Fruit fly (Drosophila melanogaster) whole organism, embryonic: ENCODE results near the gene Ac78C.

Experiments
- Aef1 ChIP-seq: fragments of 200-800 bp; sonication (Bioruptor generic); IDR thresholded peaks from 3 replicates; pipeline ENCODE4 v1.3.6; 2022; ENCODE audit warnings: missing biosample characterization, missing genetic modification characterization
- Asciz ChIP-seq: fragments of 200-800 bp; sonication (Bioruptor generic); optimal IDR thresholded peaks from 2 replicates; lab custom pipeline; 2017; ENCODE audit warnings: missing biosample characterization, mild to moderate bottlenecking, missing genetic modification characterization, missing genetic modification reagents
- B-H1 ChIP-seq: fragments of 200-800 bp; sonication (Bioruptor generic); IDR thresholded peaks from 3 replicates; pipeline ENCODE4 v1.3.6; 2022; ENCODE audit warnings: missing biosample characterization, missing genetic modification characterization
- CG10147 ChIP-seq: fragments of 200-800 bp; sonication (Bioruptor generic); optimal IDR thresholded peaks from 2 replicates; lab custom pipeline; 2019; ENCODE audit warnings: missing biosample characterization, mild to moderate bottlenecking, missing genetic modification characterization, moderate library complexity
- CG10462 ChIP-seq: fragments of 200-800 bp; sonication (Bioruptor generic); optimal IDR thresholded peaks from 2 replicates; lab custom pipeline; 2016; ENCODE audit warnings: missing biosample characterization, missing genetic modification characterization
- CG12391 ChIP-seq: fragments of 200-800 bp; sonication (Bioruptor generic); optimal IDR thresholded peaks from 3 replicates; lab custom pipeline; 2018; ENCODE audit warnings: missing biosample characterization, mild to moderate bottlenecking, missing genetic modification characterization, moderate library complexity
- CG17802 ChIP-seq: fragments of 200-800 bp; sonication (Bioruptor generic); optimal IDR thresholded peaks from 2 replicates; lab custom pipeline; 2018; ENCODE audit warnings: missing biosample characterization, mild to moderate bottlenecking, missing genetic modification characterization, moderate library complexity
- CG2199 ChIP-seq: fragments of 200-800 bp; sonication (Bioruptor generic); IDR thresholded peaks from 3 replicates; pipeline ENCODE4 v1.3.6; 2022; ENCODE audit warnings: missing biosample characterization, missing genetic modification characterization
- CG2889 ChIP-seq: fragments of 200-800 bp; sonication (Bioruptor generic); IDR thresholded peaks from 3 replicates; pipeline ENCODE4 v1.3.6; 2022; ENCODE audit warnings: missing biosample characterization, missing genetic modification characterization
- CG32532 ChIP-seq: fragments of 200-800 bp; sonication (Bioruptor generic); IDR thresholded peaks from 2 replicates; pipeline ENCODE4 v1.3.6; 2022; ENCODE audit warnings: missing biosample characterization, missing genetic modification characterization
- CG33213 ChIP-seq: fragments of 200-800 bp; sonication (Bioruptor generic); optimal IDR thresholded peaks from 3 replicates; lab custom pipeline; 2016; ENCODE audit warnings: missing biosample characterization, missing genetic modification characterization
- CG4360 ChIP-seq: fragments of 200-800 bp; sonication (Bioruptor generic); IDR thresholded peaks from 2 replicates; pipeline ENCODE4 v1.3.6; 2022; ENCODE audit warnings: missing biosample characterization, missing genetic modification characterization
- CG4424 ChIP-seq: fragments of 200-800 bp; sonication (Bioruptor generic); optimal IDR thresholded peaks from 3 replicates; lab custom pipeline; 2016; ENCODE audit warnings: missing biosample characterization, missing genetic modification characterization
- CG5180 ChIP-seq: fragments of 200-800 bp; sonication (Bioruptor generic); optimal IDR thresholded peaks from 3 replicates; lab custom pipeline; 2017; ENCODE audit warnings: missing biosample characterization, missing genetic modification characterization, mild to moderate bottlenecking, moderate library complexity, missing genetic modification reagents
- CG6654 ChIP-seq: fragments of 200-800 bp; sonication (Bioruptor generic); optimal IDR thresholded peaks from 2 replicates; lab custom pipeline; 2017; ENCODE audit warnings: missing biosample characterization, mild to moderate bottlenecking, missing genetic modification characterization
- CG7928 ChIP-seq: fragments of 200-800 bp; sonication (Bioruptor generic); optimal IDR thresholded peaks from 2 replicates; lab custom pipeline; 2017; ENCODE audit warnings: missing biosample characterization, mild to moderate bottlenecking, missing genetic modification characterization
- CTCF ChIP-seq: fragments of 200-800 bp; sonication (Bioruptor generic); optimal IDR thresholded peaks from 2 replicates; lab custom pipeline; 2017; ENCODE audit warnings: missing biosample characterization, mild to moderate bottlenecking, missing genetic modification characterization, moderate library complexity
- Dll ChIP-seq: fragments of 200-800 bp; sonication (Bioruptor generic); IDR thresholded peaks from 4 replicates; pipeline ENCODE4 v1.3.6; 2022; ENCODE audit warnings: missing biosample characterization, missing genetic modification characterization; ENCODE audit not compliant: partially characterized antibody
- E2f2 ChIP-seq: fragments of 200-800 bp; sonication (Bioruptor generic); IDR thresholded peaks from 2 replicates; pipeline ENCODE4 v1.3.6; 2022; ENCODE audit warnings: missing biosample characterization, missing genetic modification characterization
- GATAe ChIP-seq: fragments of 200-800 bp; sonication (Bioruptor generic); conservative IDR thresholded peaks from 2 replicates; pipeline ENCODE4 v1.3.6; 2022; ENCODE audit warnings: missing biosample characterization, missing genetic modification characterization
- H2.0 ChIP-seq: fragments of 200-800 bp; sonication (Bioruptor generic); IDR thresholded peaks from 2 replicates; pipeline ENCODE4 v1.3.6; 2022; ENCODE audit warnings: missing biosample characterization, missing genetic modification characterization
- HLH54F ChIP-seq: fragments of 200-800 bp; sonication (Bioruptor generic); optimal IDR thresholded peaks from 3 replicates; lab custom pipeline; 2016; ENCODE audit warnings: missing biosample characterization, missing genetic modification characterization
- HLHmδ ChIP-seq: fragments of 200-800 bp; sonication (Bioruptor generic); optimal IDR thresholded peaks from 2 replicates; lab custom pipeline; 2018; ENCODE audit warnings: missing biosample characterization, mild to moderate bottlenecking, missing genetic modification characterization, moderate library complexity
- Hr3 ChIP-seq: fragments of 200-800 bp; sonication (Bioruptor generic); optimal IDR thresholded peaks from 3 replicates; lab custom pipeline; 2016; ENCODE audit warnings: missing biosample characterization, missing genetic modification characterization
- Lim3 ChIP-seq: fragments of 200-800 bp; sonication (Bioruptor generic); IDR thresholded peaks from 2 replicates; pipeline ENCODE4 v1.3.6; 2022; ENCODE audit warnings: missing biosample characterization, missing genetic modification characterization
- MESR4 ChIP-seq: fragments of 200-800 bp; sonication (Bioruptor generic); optimal IDR thresholded peaks from 2 replicates; lab custom pipeline; 2018; ENCODE audit warnings: missing biosample characterization, mild to moderate bottlenecking, missing genetic modification characterization, moderate library complexity
- Nf-YB ChIP-seq: fragments of 200-800 bp; sonication (Bioruptor generic); optimal IDR thresholded peaks from 3 replicates; lab custom pipeline; 2019; ENCODE audit warnings: missing biosample characterization, mild to moderate bottlenecking, missing genetic modification characterization, moderate library complexity
- Nf-YC ChIP-seq: fragments of 200-800 bp; optimal IDR thresholded peaks from 3 replicates; lab custom pipeline; 2019; ENCODE audit warnings: missing biosample characterization, mild to moderate bottlenecking, missing genetic modification characterization, moderate library complexity
- Oaz ChIP-seq: fragments of 200-800 bp; sonication (Bioruptor generic); IDR thresholded peaks from 2 replicates; pipeline ENCODE4 v1.3.6; 2022; ENCODE audit warnings: missing biosample characterization, missing genetic modification characterization
- Rfx ChIP-seq: fragments of 200-800 bp; sonication (Bioruptor generic); IDR thresholded peaks from 2 replicates; pipeline ENCODE4 v1.3.6; 2022; ENCODE audit warnings: missing biosample characterization, missing genetic modification characterization
- Sin3A ChIP-seq: fragments of >200 bp; optimal IDR thresholded peaks from 2 replicates; lab custom pipeline; 2018
- Usf ChIP-seq: fragments of 200-800 bp; sonication (Bioruptor generic); optimal IDR thresholded peaks from 2 replicates; lab custom pipeline; 2017; ENCODE audit warnings: missing genotype, missing biosample characterization, missing genetic modification characterization
- bbx ChIP-seq: fragments of 200-800 bp; sonication (Bioruptor generic); IDR thresholded peaks from 2 replicates; pipeline ENCODE4 v1.3.6; 2022; ENCODE audit warnings: missing biosample characterization, missing genetic modification characterization; ENCODE audit not compliant: partially characterized antibody
- br ChIP-seq: fragments of >200 bp; optimal IDR thresholded peaks from 2 replicates; lab custom pipeline; 2017
- chinmo ChIP-seq: fragments of 200-800 bp; sonication (Bioruptor generic); IDR thresholded peaks from 4 replicates; pipeline ENCODE4 v1.3.6; 2022; ENCODE audit warnings: missing biosample characterization, missing genetic modification characterization; ENCODE audit not compliant: partially characterized antibody
- chm ChIP-seq: fragments of 200-800 bp; sonication (Bioruptor generic); IDR thresholded peaks from 2 replicates; pipeline ENCODE4 v1.3.6; 2022; ENCODE audit warnings: missing biosample characterization, missing genetic modification characterization
- crc ChIP-seq: fragments of 200-800 bp; sonication (Bioruptor generic); optimal IDR thresholded peaks from 2 replicates; lab custom pipeline; 2016; ENCODE audit warnings: missing biosample characterization, missing genetic modification characterization
- croc ChIP-seq: fragments of 200-800 bp; sonication (Bioruptor generic); conservative IDR thresholded peaks from 3 replicates; pipeline ENCODE4 v1.3.6; 2022; ENCODE audit warnings: missing biosample characterization, missing genetic modification characterization
- fd102C ChIP-seq: fragments of 200-800 bp; sonication (Bioruptor generic); optimal IDR thresholded peaks from 2 replicates; lab custom pipeline; 2018; ENCODE audit warnings: missing biosample characterization, mild to moderate bottlenecking, missing genetic modification characterization, moderate library complexity
- her ChIP-seq: fragments of 200-800 bp; sonication (Bioruptor generic); optimal IDR thresholded peaks from 2 replicates; lab custom pipeline; 2016; ENCODE audit warnings: missing biosample characterization, missing genetic modification characterization
- insv ChIP-seq, 2 experiments: fragments of 200-800 bp; sonication (Bioruptor generic); optimal IDR thresholded peaks; 3 replicates each; lab custom pipeline; 2016 to 2018; ENCODE audit warnings: missing biosample characterization in 2 of 2, missing genetic modification characterization in 2 of 2
- inv ChIP-seq: fragments of 200-800 bp; sonication (Bioruptor generic); IDR thresholded peaks from 2 replicates; pipeline ENCODE4 v1.3.6; 2022; ENCODE audit warnings: missing biosample characterization, missing genetic modification characterization; ENCODE audit not compliant: partially characterized antibody
- knrl ChIP-seq: fragments of 200-800 bp; sonication (Bioruptor generic); IDR thresholded peaks from 3 replicates; pipeline ENCODE4 v1.3.6; 2022; ENCODE audit warnings: missing biosample characterization, missing genetic modification characterization; ENCODE audit not compliant: partially characterized antibody
- nmo ChIP-seq: fragments of 200-800 bp; sonication (Bioruptor generic); optimal IDR thresholded peaks from 2 replicates; lab custom pipeline; 2018; ENCODE audit warnings: missing biosample characterization, mild to moderate bottlenecking, missing genetic modification characterization, moderate library complexity
- pb ChIP-seq: fragments of 200-800 bp; sonication (Bioruptor generic); optimal IDR thresholded peaks from 3 replicates; lab custom pipeline; 2016; ENCODE audit warnings: missing biosample characterization, missing genetic modification characterization
- rib ChIP-seq: fragments of 200-800 bp; sonication (Bioruptor generic); IDR thresholded peaks from 2 replicates; pipeline ENCODE4 v1.3.6; 2022; ENCODE audit warnings: missing biosample characterization, missing genetic modification characterization
- sqz ChIP-seq: fragments of 200-800 bp; sonication (Bioruptor generic); optimal IDR thresholded peaks from 3 replicates; lab custom pipeline; 2018; ENCODE audit warnings: missing biosample characterization, mild to moderate bottlenecking, missing genetic modification characterization
- stwl ChIP-seq: fragments of 200-800 bp; sonication (Bioruptor generic); optimal IDR thresholded peaks from 3 replicates; lab custom pipeline; 2018; ENCODE audit warnings: missing biosample characterization, mild to moderate bottlenecking, missing genetic modification characterization, moderate library complexity
- sug ChIP-seq: fragments of 200-800 bp; optimal IDR thresholded peaks from 2 replicates; lab custom pipeline; 2019; ENCODE audit warnings: missing biosample characterization, mild to moderate bottlenecking, missing genetic modification characterization, moderate library complexity
- ttk ChIP-seq: fragments of 200-800 bp; sonication (Bioruptor generic); IDR thresholded peaks from 2 replicates; pipeline ENCODE4 v2.1.2; 2022; ENCODE audit warnings: missing biosample characterization, missing genetic modification characterization
- z ChIP-seq: fragments of 200-800 bp; sonication (Bioruptor generic); IDR thresholded peaks from 3 replicates; pipeline ENCODE4 v1.3.6; 2022; ENCODE audit warnings: missing biosample characterization, missing genetic modification characterization
- zfh1 ChIP-seq: fragments of 200-800 bp; sonication (Bioruptor generic); IDR thresholded peaks from 3 replicates; pipeline ENCODE4 v1.3.6; 2022; ENCODE audit warnings: missing biosample characterization, missing genetic modification characterization

Gene Ac78C

DNA sequence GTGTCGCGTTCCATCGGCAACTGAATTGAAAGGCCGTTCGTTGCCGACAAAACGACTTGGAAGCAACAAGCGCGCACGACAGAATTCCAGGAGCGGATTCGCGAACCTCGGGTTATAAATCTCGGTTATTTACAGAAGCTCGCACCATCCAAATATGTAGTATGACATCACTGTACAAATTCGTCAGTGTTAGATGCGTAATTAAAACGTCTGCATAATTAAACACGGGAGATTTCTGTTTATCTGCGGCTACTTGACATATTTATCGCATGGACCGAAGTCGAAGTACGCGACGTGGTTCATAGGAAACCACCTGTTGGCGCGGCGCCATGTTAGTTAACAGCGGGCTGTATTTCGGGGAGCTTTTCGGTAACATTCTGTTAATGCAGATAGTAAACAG, at the start of gene Ac78C (continued):
- TF ChIP-seq fd102C (GFP tag; lab: Kevin White, UChicago) (no peak), stwl (tag; lab: Kevin White, UChicago) (no peak), knrl (GFP tag; lab: Robert Waterston, UW) (peak; percentile 66), GATAe (GFP tag; lab: Robert Waterston, UW) (peak; percentile 40; the same call in 1 of the 2 replicates), CG2889 (GFP tag; lab: Robert Waterston, UW) (peak; percentile 72), br (no peak), Lim3 (GFP tag; lab: Robert Waterston, UW) (peak; percentile 26; the same call in 1 of the 2 replicates), croc (peak; percentile 51; the same call in 2 of the 3 replicates), Nf-YC (tag; lab: Kevin White, UChicago) (peak; percentile 77), CG4424 (GFP tag; lab: Kevin White, UChicago) (peak; percentile 66), nmo (peak; percentile 57), chinmo (GFP tag; lab: Robert Waterston, UW) (peak; percentile 83; the same call in 3 of the 4 replicates), CTCF (GFP tag; lab: Kevin White, UChicago) (peak; percentile 47), CG10147 (GFP tag; lab: Kevin White, UChicago) (peak; percentile 90), CG12391 (no peak), sqz (GFP tag; lab: Kevin White, UChicago) (peak; percentile 22), B-H1 (GFP tag; lab: Robert Waterston, UW) (peak; percentile 67), crc (peak; percentile 88), CG6654 (GFP tag; lab: Kevin White, UChicago) (peak; percentile 61), Sin3A (lab: Kevin White, UChicago) (no peak), CG5180 (GFP tag; lab: Kevin White, UChicago) (peak; percentile 93), rib (GFP tag; lab: Robert Waterston, UW) (peak; percentile 83), Oaz (GFP tag; lab: Robert Waterston, UW) (peak; percentile 61; the same call in 1 of the 2 replicates), inv (GFP tag; lab: Robert Waterston, UW) (peak; percentile 59), insv (GFP tag; optimal IDR thresholded peaks at IDR 0.05; lab: Kevin White, UChicago) (peak in 1 of 2 experiments; percentile 33), E2f2 (peak; percentile 16), CG2199 (GFP tag; lab: Robert Waterston, UW) (peak; percentile 77; the same call in 1 of the 3 replicates), Usf (peak; percentile 48), CG17802 (tag; lab: Kevin White, UChicago) (peak; percentile 48), CG7928 (GFP tag; lab: Kevin White, UChicago) (peak; percentile 65), Rfx (GFP tag; lab: Robert Waterston, UW) (peak; percentile 95), MESR4 (GFP tag; lab: Kevin White, UChicago) (peak; percentile 14), Nf-YB (no peak), ttk (GFP tag; lab: Robert Waterston, UW) (peak; percentile 75), CG33213 (GFP tag; lab: Kevin White, UChicago) (peak; percentile 82), bbx (peak; percentile 48; the same call in 1 of the 2 replicates), HLH54F (peak; percentile 90), sug (tag; lab: Kevin White, UChicago) (peak; percentile 92), H2.0 (GFP tag; lab: Robert Waterston, UW) (peak; percentile 77), chm (GFP tag; lab: Robert Waterston, UW) (peak; percentile 67; the same call in 1 of the 2 replicates), Hr3 (GFP tag; lab: Kevin White, UChicago) (peak; percentile 59), CG10462 (GFP tag; lab: Kevin White, UChicago) (peak; percentile 64), Aef1 (GFP tag; lab: Robert Waterston, UW) (peak; percentile 87), z (no peak), her (GFP tag; lab: Kevin White, UChicago) (peak; percentile 93), zfh1 (GFP tag; lab: Robert Waterston, UW) (peak; percentile 77), HLHmδ (no peak), CG32532 (GFP tag; lab: Robert Waterston, UW) (peak; percentile 91), pb (GFP tag; lab: Kevin White, UChicago) (peak; percentile 90), Dll (GFP tag; lab: Robert Waterston, UW) (0 out of 4 replicates have a peak, but pooled peaks have one; percentile 15), CG4360 (GFP tag; lab: Robert Waterston, UW) (no peak), Asciz (GFP tag; lab: Kevin White, UChicago) (peak; percentile 68)
